Worm (Caenorhabditis elegans) whole organism, L2 larva: ENCODE measurements around the gene F29B9.12.

Source experiments
- C34F6.9 ChIP-seq: fragments of 150-350 bp; optimal IDR thresholded peaks from 2 replicates; lab custom pipeline; 2014; ENCODE audit warnings: missing biosample characterization, missing genetic modification characterization
- Y55F3AM.14 ChIP-seq: fragments of 200-800 bp; sonication (Bioruptor generic); optimal IDR thresholded peaks from 2 replicates; lab custom pipeline; 2018; ENCODE audit warnings: mild to moderate bottlenecking, missing genetic modification characterization, missing compliant biosample characterization
- ZK546.5 ChIP-seq: sonication (generic microtip); optimal IDR thresholded peaks from 2 replicates; lab custom pipeline; 2017; ENCODE audit warnings: missing biosample characterization, missing genetic modification characterization
- alr-1 ChIP-seq: fragments of 150-350 bp; optimal IDR thresholded peaks from 2 replicates; lab custom pipeline; 2014; ENCODE audit warnings: missing biosample characterization, missing genetic modification characterization
- aly-2 ChIP-seq: fragments of 150-350 bp; optimal IDR thresholded peaks from 2 replicates; lab custom pipeline; 2014; ENCODE audit warnings: missing biosample characterization, missing genetic modification characterization
- ama-1 ChIP-seq: fragments of 150-350 bp; optimal IDR thresholded peaks from 2 replicates; lab custom pipeline; 2018; ENCODE audit warnings: inconsistent platforms
- blmp-1 ChIP-seq: sonication (generic microtip); optimal IDR thresholded peaks from 2 replicates; lab custom pipeline; 2017; ENCODE audit warnings: missing genetic modification characterization, mild to moderate bottlenecking, missing compliant biosample characterization, antibody characterized with exemption, moderate library complexity; ENCODE audit not compliant: insufficient read depth
- crh-2 ChIP-seq: sonication (generic microtip); optimal IDR thresholded peaks from 2 replicates; lab custom pipeline; 2017; ENCODE audit warnings: missing biosample characterization, missing genetic modification characterization
- dmd-4 ChIP-seq: sonication (generic microtip); optimal IDR thresholded peaks from 2 replicates; lab custom pipeline; 2017; ENCODE audit warnings: missing biosample characterization, missing genetic modification characterization
- egl-27 ChIP-seq: sonication (generic microtip); optimal IDR thresholded peaks from 3 replicates; lab custom pipeline; 2017; ENCODE audit warnings: missing biosample characterization, missing genetic modification reagents, missing genetic modification characterization
- elt-1 ChIP-seq: fragments of 150-350 bp; optimal IDR thresholded peaks from 2 replicates; lab custom pipeline; 2014; ENCODE audit warnings: missing biosample characterization, missing genetic modification characterization
- elt-3 ChIP-seq: sonication (generic microtip); optimal IDR thresholded peaks from 2 replicates; lab custom pipeline; 2017; ENCODE audit warnings: missing biosample characterization, missing genetic modification characterization
- fos-1 ChIP-seq: fragments of 150-350 bp; optimal IDR thresholded peaks from 2 replicates; lab custom pipeline; 2014; ENCODE audit warnings: missing biosample characterization, missing genetic modification characterization
- gmeb-1 ChIP-seq: fragments of 150-350 bp; optimal IDR thresholded peaks from 2 replicates; lab custom pipeline; 2014; ENCODE audit warnings: missing biosample characterization, missing genetic modification characterization
- lin-13 ChIP-seq: fragments of 150-350 bp; optimal IDR thresholded peaks from 2 replicates; lab custom pipeline; 2014; ENCODE audit warnings: missing biosample characterization, missing genetic modification reagents, missing genetic modification characterization
- lin-39 ChIP-seq: fragments of 150-350 bp; optimal IDR thresholded peaks from 2 replicates; lab custom pipeline; 2014; ENCODE audit warnings: missing biosample characterization, missing genetic modification reagents, missing genetic modification characterization
- lsy-2 ChIP-seq, 2 experiments: fragments of 150-350 bp in 1 of 2; sonication (generic microtip) in 1 of 2; optimal IDR thresholded peaks; 2 replicates each; lab custom pipeline; 2014 to 2017; ENCODE audit warnings: missing biosample characterization in 2 of 2, missing genetic modification characterization in 2 of 2
- mab-5 ChIP-seq: fragments of 150-350 bp; optimal IDR thresholded peaks from 2 replicates; lab custom pipeline; 2014; ENCODE audit warnings: missing biosample characterization, missing genetic modification characterization
- mbf-1 ChIP-seq: sonication (generic microtip); optimal IDR thresholded peaks from 2 replicates; lab custom pipeline; 2017; ENCODE audit warnings: missing biosample characterization, missing genetic modification characterization
- mdl-1 ChIP-seq, 2 experiments: fragments of 150-350 bp in 1 of 2; sonication (generic microtip) in 1 of 2; optimal IDR thresholded peaks; 2 replicates each; lab custom pipeline; 2017; ENCODE audit warnings: missing biosample characterization in 2 of 2, missing genetic modification characterization in 2 of 2
- nhr-12 ChIP-seq: fragments of 150-350 bp; optimal IDR thresholded peaks from 2 replicates; lab custom pipeline; 2014; ENCODE audit warnings: missing biosample characterization, missing genetic modification characterization
- nhr-129 ChIP-seq: fragments of 150-350 bp; optimal IDR thresholded peaks from 2 replicates; lab custom pipeline; 2014; ENCODE audit warnings: missing biosample characterization, missing genetic modification characterization
- nhr-21 ChIP-seq: fragments of 150-350 bp; optimal IDR thresholded peaks from 2 replicates; lab custom pipeline; 2014; ENCODE audit warnings: missing biosample characterization, missing genetic modification characterization
- nhr-23 ChIP-seq: fragments of 150-350 bp; optimal IDR thresholded peaks from 2 replicates; lab custom pipeline; 2014; ENCODE audit warnings: missing biosample characterization, missing genetic modification reagents, missing genetic modification characterization
- nhr-237 ChIP-seq: fragments of 150-350 bp; optimal IDR thresholded peaks from 2 replicates; lab custom pipeline; 2014; ENCODE audit warnings: missing biosample characterization, missing genetic modification characterization
- nhr-25 ChIP-seq: fragments of 150-350 bp; sonication (generic microtip); optimal IDR thresholded peaks from 3 replicates; lab custom pipeline; 2014; ENCODE audit warnings: missing biosample characterization, missing genetic modification characterization
- nhr-6 ChIP-seq: fragments of 150-350 bp; optimal IDR thresholded peaks from 2 replicates; lab custom pipeline; 2014; ENCODE audit warnings: missing biosample characterization, missing genetic modification characterization
- nhr-77 ChIP-seq: fragments of 150-350 bp; optimal IDR thresholded peaks from 2 replicates; lab custom pipeline; 2014; ENCODE audit warnings: missing biosample characterization, missing genetic modification characterization
- sem-4 ChIP-seq: fragments of 150-350 bp; optimal IDR thresholded peaks from 2 replicates; lab custom pipeline; 2014; ENCODE audit warnings: missing biosample characterization, missing genetic modification reagents, missing genetic modification characterization
- skn-1 ChIP-seq: sonication (generic microtip); optimal IDR thresholded peaks from 2 replicates; lab custom pipeline; 2017; ENCODE audit warnings: missing biosample characterization, missing genetic modification characterization
- unc-39 ChIP-seq: fragments of 150-350 bp; optimal IDR thresholded peaks from 2 replicates; lab custom pipeline; 2014; ENCODE audit warnings: missing biosample characterization, missing genetic modification characterization
- unc-55 ChIP-seq: fragments of 150-350 bp; sonication (generic microtip); optimal IDR thresholded peaks from 3 replicates; lab custom pipeline; 2014; ENCODE audit warnings: missing biosample characterization, missing genetic modification reagents, missing genetic modification characterization
- unc-62 ChIP-seq: fragments of 150-350 bp; optimal IDR thresholded peaks from 2 replicates; lab custom pipeline; 2014; ENCODE audit warnings: missing biosample characterization, missing genetic modification reagents, missing genetic modification characterization
- ztf-4 ChIP-seq: fragments of 150-350 bp; optimal IDR thresholded peaks from 2 replicates; lab custom pipeline; 2014; ENCODE audit warnings: missing biosample characterization, missing genetic modification characterization

Gene F29B9.12

ce11 chrIV:4660151-4661041 is 8.9 kb upstream of the F29B9.12 start, which contains the start of the genes F29B9.11 and jmjd-1.2 (continued):
- no peak for TF ChIP-seq skn-1 (tag; lab: Kevin White, UChicago)
- no peak for TF ChIP-seq dmd-4 (tag; lab: Kevin White, UChicago)
- no peak for TF ChIP-seq ama-1 (lab: Kevin White, UChicago)
- TF ChIP-seq fos-1 (tag; lab: Kevin White, UChicago): peak; percentile 72
- TF ChIP-seq nhr-12 (tag; lab: Kevin White, UChicago): no peak
- TF ChIP-seq sem-4: peak; percentile 93
- TF ChIP-seq nhr-25: peak; percentile 88
- TF ChIP-seq mbf-1 (tag; lab: Kevin White, UChicago): peak; percentile 2
- TF ChIP-seq lin-39: no peak

- TF ChIP-seq lin-13 (GFP tag; lab: Kevin White, UChicago): no peak
These were observed 4.3 kb upstream of the F29B9.12 start, which contains the start of gene F29B9.1 for ce11 chrIV:4665079-4665478. TSS of gene F29B9.1 (plus strand) at chrIV:4665379.

DNA sequence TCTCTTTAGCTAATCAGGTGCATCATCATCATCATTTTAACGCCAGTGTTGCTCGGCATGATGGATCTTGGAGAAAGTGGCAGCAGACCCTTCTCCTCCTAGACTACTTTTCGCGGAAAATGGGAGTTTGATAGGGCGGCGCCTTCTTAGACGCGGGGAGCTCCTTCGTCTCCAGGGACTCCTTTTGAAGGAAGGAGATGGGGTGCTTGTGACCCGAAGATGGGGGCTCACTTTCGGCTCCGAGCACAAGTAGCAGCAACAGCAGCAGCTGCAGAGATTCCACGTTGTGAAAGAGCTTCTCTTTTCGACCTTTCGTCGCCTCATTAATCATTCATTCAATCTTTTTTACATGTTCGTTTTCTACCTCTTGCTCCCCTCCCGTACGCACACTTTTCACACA is 2.0 kb upstream of the F29B9.12 start:
- no peak for TF ChIP-seq lin-13 (GFP tag; lab: Kevin White, UChicago)
- TF ChIP-seq nhr-23: no peak
- TF ChIP-seq unc-39 (tag; lab: Kevin White, UChicago): no peak
- TF ChIP-seq nhr-21 (tag; lab: Kevin White, UChicago): no peak
- no peak for TF ChIP-seq blmp-1
- no peak for TF ChIP-seq ztf-4 (tag; lab: Kevin White, UChicago)
- no peak for TF ChIP-seq nhr-6 (tag; lab: Kevin White, UChicago)
- TF ChIP-seq ZK546.5 (tag; lab: Kevin White, UChicago): no peak
- no peak for TF ChIP-seq fos-1 (tag; lab: Kevin White, UChicago)
- no peak for TF ChIP-seq nhr-129 (tag; lab: Kevin White, UChicago)

- TF ChIP-seq nhr-6 (tag; lab: Kevin White, UChicago) (no peak), unc-39 (tag; lab: Kevin White, UChicago) (no peak), fos-1 (tag; lab: Kevin White, UChicago) (no peak), aly-2 (no peak), nhr-237 (tag; lab: Kevin White, UChicago) (no peak), lsy-2 (tag; optimal IDR thresholded peaks at IDR 0.05; lab: Kevin White, UChicago) (no peak), sem-4 (no peak), C34F6.9 (no peak), crh-2 (no peak), mdl-1 (tag; optimal IDR thresholded peaks at IDR 0.05; lab: Kevin White, UChicago) (no peak), nhr-21 (tag; lab: Kevin White, UChicago) (no peak), nhr-77 (tag; lab: Kevin White, UChicago) (no peak), lin-39 (no peak), mab-5 (no peak)
These were observed 1.5 kb upstream of the F29B9.12 start for ce11 chrIV:4667835-4668234.

- no peak for TF ChIP-seq lin-13 (GFP tag; lab: Kevin White, UChicago)
- TF ChIP-seq nhr-77 (tag; lab: Kevin White, UChicago): no peak
- TF ChIP-seq elt-1: no peak
- no peak for TF ChIP-seq unc-62 (GFP tag; lab: Kevin White, UChicago)
- TF ChIP-seq gmeb-1 (tag; lab: Kevin White, UChicago): no peak
- TF ChIP-seq crh-2: no peak
- TF ChIP-seq C34F6.9: no peak
- no peak for TF ChIP-seq elt-3 (tag; lab: Kevin White, UChicago)
- TF ChIP-seq lsy-2 (tag; optimal IDR thresholded peaks at IDR 0.05; lab: Kevin White, UChicago): no peak
These were observed 4.0 kb downstream of the F29B9.12 start for ce11 chrIV:4673332-4673731.

DNA sequence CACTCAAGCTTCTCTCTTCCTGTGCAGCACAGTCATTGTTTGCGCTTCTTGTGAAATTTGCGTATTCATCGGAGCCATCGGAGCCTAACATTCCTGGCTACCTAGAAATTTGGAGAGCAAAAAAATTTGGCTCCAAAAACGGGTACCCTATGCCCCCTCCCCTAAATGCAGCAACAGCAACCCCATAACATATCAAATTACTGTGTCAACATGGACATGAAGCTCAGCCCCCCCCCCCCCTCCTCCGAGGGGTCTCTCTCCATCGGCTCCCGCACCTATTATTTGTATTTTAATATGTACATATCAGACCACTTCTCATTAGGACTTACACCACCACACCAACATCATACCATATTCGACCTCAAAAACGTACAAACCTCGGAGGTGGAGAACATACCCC is 5.0 kb downstream of the F29B9.12 start:
- no peak for TF ChIP-seq C34F6.9
- no peak for TF ChIP-seq mdl-1 (tag; optimal IDR thresholded peaks at IDR 0.05; lab: Kevin White, UChicago)
- no peak for TF ChIP-seq unc-55 (GFP tag; lab: Kevin White, UChicago)
- no peak for TF ChIP-seq alr-1 (tag; lab: Kevin White, UChicago)
- TF ChIP-seq mbf-1 (tag; lab: Kevin White, UChicago): no peak
- TF ChIP-seq ztf-4 (tag; lab: Kevin White, UChicago): no peak
- TF ChIP-seq egl-27 (tag; lab: Kevin White, UChicago): no peak
- TF ChIP-seq Y55F3AM.14 (GFP tag; lab: Kevin White, UChicago): no peak
- no peak for TF ChIP-seq dmd-4 (tag; lab: Kevin White, UChicago)
- TF ChIP-seq unc-39 (tag; lab: Kevin White, UChicago): no peak
- TF ChIP-seq mab-5: no peak
